Worm (Caenorhabditis elegans) whole organism, L4/young adult: ENCODE data around the gene dmsr-11.

Source experiments
- W03F9.2 ChIP-seq: fragments of 150-350 bp; optimal IDR thresholded peaks from 2 replicates; lab custom pipeline; 2014; ENCODE audit warnings: missing biosample characterization, missing genetic modification characterization
- dao-5 ChIP-seq: sonication (generic microtip); optimal IDR thresholded peaks from 2 replicates; lab custom pipeline; 2016; ENCODE audit warnings: missing genotype, missing genetic modification characterization, moderate library complexity, missing compliant biosample characterization
- him-1 ChIP-seq: sonication (generic microtip); optimal IDR thresholded peaks from 2 replicates; lab custom pipeline; 2016; ENCODE audit warnings: missing genotype, missing genetic modification reagents, missing genetic modification characterization, missing compliant biosample characterization

dmsr-11 gene

ce11 chrV:6817184-6817583, 13.3 kb upstream of the dmsr-11 start, which contains the start of gene dmsr-14:
dmsr-14 (minus strand) TSS chrV:6817284.
- TF ChIP-seq W03F9.2 (tag; lab: Kevin White, UChicago): no peak
- no peak for TF ChIP-seq dao-5
- TF ChIP-seq him-1 (tag; lab: Kevin White, UChicago): no peak

ce11 chrV:6813862-6814261, 10.0 kb upstream of the dmsr-11 start:
- no peak for TF ChIP-seq W03F9.2 (tag; lab: Kevin White, UChicago)
- TF ChIP-seq him-1 (tag; lab: Kevin White, UChicago): no peak
- no peak for TF ChIP-seq dao-5

ce11 chrV:6811863-6812262, 8.0 kb upstream of the dmsr-11 start:
- TF ChIP-seq dao-5: no peak
- TF ChIP-seq W03F9.2 (tag; lab: Kevin White, UChicago): no peak
- no peak for TF ChIP-seq him-1 (tag; lab: Kevin White, UChicago)

ce11 chrV:6810091-6810490, 6.2 kb upstream of the dmsr-11 start:
- no peak for TF ChIP-seq him-1 (tag; lab: Kevin White, UChicago)
- TF ChIP-seq W03F9.2 (tag; lab: Kevin White, UChicago): no peak
- no peak for TF ChIP-seq dao-5

ce11 chrV:6808962-6809361, 5.1 kb upstream of the dmsr-11 start, which contains the start of gene dmsr-16:
dmsr-16 (minus strand) TSS chrV:6809062.
- TF ChIP-seq W03F9.2 (tag; lab: Kevin White, UChicago) (no peak), dao-5 (no peak), him-1 (tag; lab: Kevin White, UChicago) (no peak)

- no peak for TF ChIP-seq him-1 (tag; lab: Kevin White, UChicago)
- TF ChIP-seq W03F9.2 (tag; lab: Kevin White, UChicago): no peak
- no peak for TF ChIP-seq dao-5
Measured at ce11 chrV:6806340-6806739, 2.4 kb upstream of the dmsr-11 start, which contains the start of gene dmsr-12. dmsr-12 (minus strand) TSS chrV:6806440.

ce11 chrV:6801850-6802249, 2.0 kb downstream of the dmsr-11 start, which contains the start of gene dmsr-10:
dmsr-10 (minus strand) TSS chrV:6801950.
- TF ChIP-seq dao-5: no peak
- no peak for TF ChIP-seq him-1 (tag; lab: Kevin White, UChicago)
- TF ChIP-seq W03F9.2 (tag; lab: Kevin White, UChicago): no peak

ce11 chrV:6799564-6799963, 4.3 kb downstream of the dmsr-11 start, which contains the start of gene dmsr-9:
dmsr-9 (minus strand) TSS chrV:6799664.
- TF ChIP-seq him-1 (tag; lab: Kevin White, UChicago): no peak
- TF ChIP-seq W03F9.2 (tag; lab: Kevin White, UChicago): no peak
- TF ChIP-seq dao-5: no peak

- TF ChIP-seq dao-5 (no peak), him-1 (tag; lab: Kevin White, UChicago) (no peak), W03F9.2 (tag; lab: Kevin White, UChicago) (no peak)
Measured at ce11 chrV:6796894-6797293, 7.0 kb downstream of the dmsr-11 start.

ce11 chrV:6796264-6796663, 7.6 kb downstream of the dmsr-11 start:
- TF ChIP-seq him-1 (tag; lab: Kevin White, UChicago): no peak
- no peak for TF ChIP-seq W03F9.2 (tag; lab: Kevin White, UChicago)
- TF ChIP-seq dao-5: no peak

ce11 chrV:6793744-6794239, 10.1 kb downstream of the dmsr-11 start, which contains the start of gene ZC404.1:
ZC404.1 (plus strand) TSS chrV:6794189.
- no peak for TF ChIP-seq W03F9.2 (tag; lab: Kevin White, UChicago)
- TF ChIP-seq him-1 (tag; lab: Kevin White, UChicago): no peak
- TF ChIP-seq dao-5: no peak

- TF ChIP-seq W03F9.2 (tag; lab: Kevin White, UChicago) (no peak), him-1 (tag; lab: Kevin White, UChicago) (no peak), dao-5 (no peak)
Measured at ce11 chrV:6792973-6793372, 10.9 kb downstream of the dmsr-11 start.

- TF ChIP-seq dao-5 (no peak), him-1 (tag; lab: Kevin White, UChicago) (no peak), W03F9.2 (tag; lab: Kevin White, UChicago) (no peak)
Measured at ce11 chrV:6792565-6792964, 11.3 kb downstream of the dmsr-11 start, which contains the start of gene gck-2. gck-2 (minus strand) TSS chrV:6792665.

ce11 chrV:6787906-6788430, 15.9 kb downstream of the dmsr-11 start, which contains the start of gene ZC404.2:
ZC404.2 (plus strand) TSS chrV:6787952.
- TF ChIP-seq him-1 (tag; lab: Kevin White, UChicago) (no peak), dao-5 (no peak), W03F9.2 (tag; lab: Kevin White, UChicago) (no peak)
